Fruit fly (Drosophila melanogaster) whole organism, pupa: ENCODE measurements around the gene CG42812.

Experiments used
- CG10348 ChIP-seq: fragments of 200-800 bp; sonication (Bioruptor generic); IDR thresholded peaks from 2 replicates; pipeline ENCODE4 v1.3.6; 2022; ENCODE audit warnings: missing biosample characterization, missing genetic modification characterization
- CG12605 ChIP-seq: fragments of 200-800 bp; sonication (Bioruptor generic); IDR thresholded peaks from 2 replicates; pipeline ENCODE4 v1.3.6; 2022; ENCODE audit warnings: missing biosample characterization, missing genetic modification characterization
- CG13204 ChIP-seq: fragments of 200-800 bp; sonication (Bioruptor generic); optimal IDR thresholded peaks from 2 replicates; lab custom pipeline; 2018; ENCODE audit warnings: missing biosample characterization, mild to moderate bottlenecking, missing genetic modification characterization, moderate library complexity
- CG14655 ChIP-seq: fragments of 200-800 bp; sonication (Bioruptor generic); optimal IDR thresholded peaks from 3 replicates; lab custom pipeline; 2017; ENCODE audit warnings: mild to moderate bottlenecking, missing biosample characterization, missing genetic modification reagents, missing genetic modification characterization
- CG15710 ChIP-seq: fragments of 200-800 bp; sonication (Bioruptor generic); optimal IDR thresholded peaks from 2 replicates; lab custom pipeline; 2018; ENCODE audit warnings: missing biosample characterization, mild to moderate bottlenecking, missing genetic modification characterization, moderate library complexity
- CG17806 ChIP-seq: fragments of 200-800 bp; sonication (Bioruptor generic); optimal IDR thresholded peaks from 2 replicates; lab custom pipeline; 2018; ENCODE audit warnings: missing biosample characterization, mild to moderate bottlenecking, missing genetic modification characterization, moderate library complexity
- CG32121 ChIP-seq: fragments of 200-800 bp; sonication (Bioruptor generic); IDR thresholded peaks from 2 replicates; pipeline ENCODE4 v1.3.6; 2022; ENCODE audit warnings: missing biosample characterization, missing genetic modification characterization
- CG34367 ChIP-seq: fragments of 200-800 bp; sonication (Bioruptor generic); optimal IDR thresholded peaks from 2 replicates; lab custom pipeline; 2018; ENCODE audit warnings: missing biosample characterization, mild to moderate bottlenecking, missing genetic modification characterization
- CG4496 ChIP-seq: fragments of 200-800 bp; sonication (Bioruptor generic); IDR thresholded peaks from 3 replicates; pipeline ENCODE4 v1.3.6; 2022; ENCODE audit warnings: missing biosample characterization, missing genetic modification characterization
- CG8159 ChIP-seq: fragments of 200-800 bp; sonication (Bioruptor generic); optimal IDR thresholded peaks from 3 replicates; lab custom pipeline; 2018; ENCODE audit warnings: missing biosample characterization, mild to moderate bottlenecking, missing genetic modification characterization, moderate library complexity
- CG8301 ChIP-seq: fragments of 200-800 bp; sonication (Bioruptor generic); optimal IDR thresholded peaks from 2 replicates; lab custom pipeline; 2018; ENCODE audit warnings: missing biosample characterization, mild to moderate bottlenecking, missing genetic modification characterization
- CG9948 ChIP-seq: fragments of 200-800 bp; sonication (Bioruptor generic); optimal IDR thresholded peaks from 2 replicates; lab custom pipeline; 2018; ENCODE audit warnings: missing biosample characterization, mild to moderate bottlenecking, missing genetic modification characterization, moderate library complexity
- D1 ChIP-seq: fragments of 200-800 bp; sonication (Bioruptor generic); optimal IDR thresholded peaks from 2 replicates; lab custom pipeline; 2018; ENCODE audit warnings: missing biosample characterization, mild to moderate bottlenecking, missing genetic modification characterization, moderate library complexity
- EcR ChIP-seq: fragments of 200-800 bp; sonication (Bioruptor generic); optimal IDR thresholded peaks from 3 replicates; lab custom pipeline; 2019; ENCODE audit warnings: missing biosample characterization, missing genetic modification characterization, mild to moderate bottlenecking, moderate library complexity, missing genetic modification reagents
- Ets98B ChIP-seq: fragments of 200-800 bp; sonication (Bioruptor generic); IDR thresholded peaks from 2 replicates; pipeline ENCODE4 v1.3.6; 2022; ENCODE audit warnings: missing biosample characterization, missing genetic modification characterization
- Pif1A ChIP-seq: fragments of 200-800 bp; sonication (Bioruptor generic); optimal IDR thresholded peaks from 3 replicates; lab custom pipeline; 2016; ENCODE audit warnings: missing biosample characterization, missing genetic modification characterization
- Pif1B ChIP-seq: fragments of 200-800 bp; sonication (Bioruptor generic); optimal IDR thresholded peaks from 3 replicates; lab custom pipeline; 2016; ENCODE audit warnings: missing biosample characterization, missing genetic modification characterization
- Snoo ChIP-seq: fragments of 200-800 bp; sonication (Bioruptor generic); optimal IDR thresholded peaks from 3 replicates; lab custom pipeline; 2017; ENCODE audit warnings: missing biosample characterization, mild to moderate bottlenecking, missing genetic modification characterization, inconsistent platforms
- fd96Ca ChIP-seq: fragments of 200-800 bp; sonication (Bioruptor generic); IDR thresholded peaks from 3 replicates; pipeline ENCODE4 v1.3.6; 2022; ENCODE audit warnings: missing biosample characterization, missing genetic modification characterization
- gl ChIP-seq: fragments of 200-800 bp; sonication (Bioruptor generic); optimal IDR thresholded peaks from 2 replicates; lab custom pipeline; 2018; ENCODE audit warnings: missing biosample characterization, mild to moderate bottlenecking, missing genetic modification characterization
- rn ChIP-seq: fragments of 200-800 bp; sonication (Bioruptor generic); IDR thresholded peaks from 2 replicates; pipeline ENCODE4 v1.3.6; 2022; ENCODE audit warnings: missing biosample characterization, missing genetic modification characterization

Gene CG42812

dm6 chr3R:24372662-24373061, 4.7 kb upstream of the CG42812 start, which contains the start of gene CG17782:
TSS of gene CG17782 (minus strand) at chr3R:24372762.
- no peak for TF ChIP-seq CG13204 (GFP tag; lab: Kevin White, UChicago)
- TF ChIP-seq CG15710 (tag; lab: Kevin White, UChicago), result no peak
- TF ChIP-seq CG14655 (GFP tag; lab: Kevin White, UChicago), result no peak

dm6 chr3R:24369268-24369667, 1.3 kb upstream of the CG42812 start, which contains the start of gene CG13614:
TSS of gene CG13614 (plus strand) at chr3R:24369568.
- no peak for TF ChIP-seq D1 (tag; lab: Kevin White, UChicago)
- no peak for TF ChIP-seq Ets98B
- TF ChIP-seq gl (tag; lab: Kevin White, UChicago), result no peak
- no peak for TF ChIP-seq EcR (GFP tag; lab: Kevin White, UChicago)
- no peak for TF ChIP-seq CG8159 (tag; lab: Kevin White, UChicago)
- no peak for TF ChIP-seq fd96Ca
- TF ChIP-seq CG17806 (tag; lab: Kevin White, UChicago), result no peak
- TF ChIP-seq CG13204 (GFP tag; lab: Kevin White, UChicago), result no peak
- TF ChIP-seq CG34367 (tag; lab: Kevin White, UChicago), result no peak
- no peak for TF ChIP-seq CG32121 (GFP tag; lab: Robert Waterston, UW)
- no peak for TF ChIP-seq CG12605 (GFP tag; lab: Robert Waterston, UW)
- no peak for TF ChIP-seq CG4496
- TF ChIP-seq CG9948 (tag; lab: Kevin White, UChicago), result no peak

- TF ChIP-seq D1 (tag; lab: Kevin White, UChicago), result no peak
- TF ChIP-seq rn (GFP tag; lab: Robert Waterston, UW), result no peak
Measured at dm6 chr3R:24367120-24367519, 844 bp downstream of the CG42812 start, which contains the start of gene CG42811. TSS of gene CG42811 (minus strand) at chr3R:24367220.

- TF ChIP-seq Snoo (tag; lab: Kevin White, UChicago) (no peak), CG34367 (tag; lab: Kevin White, UChicago) (no peak), CG8301 (tag; lab: Kevin White, UChicago) (no peak), CG10348 (GFP tag; lab: Robert Waterston, UW) (no peak), CG17806 (tag; lab: Kevin White, UChicago) (no peak), CG15710 (tag; lab: Kevin White, UChicago) (no peak), CG32121 (GFP tag; lab: Robert Waterston, UW) (no peak), CG12605 (GFP tag; lab: Robert Waterston, UW) (no peak), fd96Ca (no peak), CG14655 (GFP tag; lab: Kevin White, UChicago) (no peak), CG4496 (no peak), gl (tag; lab: Kevin White, UChicago) (no peak), Pif1B (GFP tag; lab: Kevin White, UChicago) (no peak), CG8159 (tag; lab: Kevin White, UChicago) (no peak), Ets98B (no peak), CG13204 (GFP tag; lab: Kevin White, UChicago) (no peak), rn (GFP tag; lab: Robert Waterston, UW) (no peak), CG9948 (tag; lab: Kevin White, UChicago) (no peak), EcR (GFP tag; lab: Kevin White, UChicago) (no peak), Pif1A (GFP tag; lab: Kevin White, UChicago) (no peak)
Measured at dm6 chr3R:24364880-24365604, 2.9 kb downstream of the CG42812 start, which contains the start of the genes CG17784 and CG13613. TSS of gene CG17784 (minus strand) at chr3R:24364980. TSS of gene CG13613 (plus strand) at chr3R:24365554.

dm6 chr3R:24362838-24363237, 5.1 kb downstream of the CG42812 start, which contains the start of gene CG33340:
TSS of gene CG33340 (plus strand) at chr3R:24363138.
- no peak for TF ChIP-seq CG9948 (tag; lab: Kevin White, UChicago)
- no peak for TF ChIP-seq gl (tag; lab: Kevin White, UChicago)
- no peak for TF ChIP-seq CG10348 (GFP tag; lab: Robert Waterston, UW)
- TF ChIP-seq CG8159 (tag; lab: Kevin White, UChicago), result no peak
- TF ChIP-seq CG13204 (GFP tag; lab: Kevin White, UChicago), result no peak
- no peak for TF ChIP-seq D1 (tag; lab: Kevin White, UChicago)
- no peak for TF ChIP-seq Snoo (tag; lab: Kevin White, UChicago)
- no peak for TF ChIP-seq CG8301 (tag; lab: Kevin White, UChicago)
- TF ChIP-seq Pif1A (GFP tag; lab: Kevin White, UChicago), result no peak
- TF ChIP-seq CG17806 (tag; lab: Kevin White, UChicago), result no peak
- TF ChIP-seq CG4496, result no peak
- TF ChIP-seq rn (GFP tag; lab: Robert Waterston, UW), result no peak
- TF ChIP-seq CG32121 (GFP tag; lab: Robert Waterston, UW), result no peak

- no peak for TF ChIP-seq CG32121 (GFP tag; lab: Robert Waterston, UW)
- TF ChIP-seq rn (GFP tag; lab: Robert Waterston, UW), result no peak
- no peak for TF ChIP-seq CG15710 (tag; lab: Kevin White, UChicago)
- no peak for TF ChIP-seq CG34367 (tag; lab: Kevin White, UChicago)
Measured at dm6 chr3R:24361583-24361982, 6.4 kb downstream of the CG42812 start, which contains the start of the genes CG5762 and CG33339. TSS of gene CG5762 (minus strand) at chr3R:24361683. TSS of gene CG33339 (plus strand) at chr3R:24361847.
